Fruit fly (Drosophila melanogaster) whole organism, prepupa: Measurements from ENCODE around the gene Dus1.
A peak's percentile ranks its signal among the peaks of the same experiment; 100 is the strongest.

Experiments
- CG6163 ChIP-seq: fragments of 200-800 bp; sonication (Bioruptor generic); IDR thresholded peaks from 3 replicates; pipeline ENCODE4 v1.3.6; 2022; ENCODE audit warnings: missing biosample characterization, missing genetic modification characterization
- Ets96B ChIP-seq: fragments of 200-800 bp; optimal IDR thresholded peaks from 2 replicates; lab custom pipeline; 2019; ENCODE audit warnings: missing biosample characterization, mild to moderate bottlenecking, missing genetic modification characterization, moderate library complexity
- Sox102F ChIP-seq: fragments of 200-800 bp; sonication (Bioruptor generic); optimal IDR thresholded peaks from 2 replicates; lab custom pipeline; 2016; ENCODE audit warnings: missing biosample characterization, mild to moderate bottlenecking, missing genetic modification characterization
- svp ChIP-seq: fragments of 200-800 bp; sonication (Bioruptor generic); peaks from one replicate; lab custom pipeline; 2016; ENCODE audit warnings: missing biosample characterization, missing genetic modification characterization

DNA sequence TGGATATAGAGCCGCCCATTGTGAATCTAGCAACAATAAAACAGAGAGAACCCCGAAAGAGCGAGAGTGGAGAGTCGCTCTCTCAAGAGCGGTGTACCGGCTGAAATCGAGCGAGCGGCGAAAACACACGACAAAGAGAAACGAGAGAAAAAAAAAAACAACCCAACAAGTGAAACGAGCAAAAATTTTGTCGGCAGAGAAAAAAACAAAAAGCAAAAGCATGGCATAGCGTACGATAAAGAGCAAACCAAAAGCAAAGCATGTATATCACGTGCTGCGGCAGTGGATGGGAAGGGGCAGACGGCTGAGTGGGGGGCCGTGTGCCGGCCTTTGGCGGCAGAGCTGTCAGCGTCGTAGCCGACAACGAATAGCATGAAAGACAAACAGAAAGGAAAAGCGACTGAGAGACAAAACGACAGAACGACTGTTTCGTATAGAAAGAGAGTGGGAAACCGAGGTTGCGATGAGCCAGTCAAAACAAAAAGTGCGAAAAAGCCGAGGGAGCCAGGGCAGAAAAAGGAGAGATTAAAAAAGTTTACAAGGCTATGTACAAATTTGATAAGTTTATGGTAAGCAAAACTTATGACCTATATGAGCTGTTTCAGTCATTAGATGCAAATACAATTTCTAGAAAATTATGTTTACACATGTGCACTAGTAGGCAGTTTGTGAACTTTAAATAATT, 24.7 kb downstream of the Dus1 start:
- TF ChIP-seq Sox102F (GFP tag; lab: Kevin White, UChicago) (no peak), Ets96B (tag; lab: Kevin White, UChicago) (peak; percentile 20), svp (GFP tag; lab: Kevin White, UChicago) (no peak), CG6163 (peak; percentile 96)
